Fruit fly (Drosophila melanogaster) whole organism, embryonic: Measurements from ENCODE around the gene CG13408.
A peak's percentile ranks its signal among the peaks of the same experiment; 100 is the strongest.

Experiments
- Antp ChIP-seq: fragments of 200-800 bp; sonication (Bioruptor generic); optimal IDR thresholded peaks from 3 replicates; lab custom pipeline; 2016; ENCODE audit warnings: missing biosample characterization, missing genetic modification characterization
- Asciz ChIP-seq: fragments of 200-800 bp; sonication (Bioruptor generic); optimal IDR thresholded peaks from 2 replicates; lab custom pipeline; 2017; ENCODE audit warnings: missing biosample characterization, mild to moderate bottlenecking, missing genetic modification characterization, missing genetic modification reagents
- B-H1 ChIP-seq: fragments of 200-800 bp; sonication (Bioruptor generic); IDR thresholded peaks from 3 replicates; pipeline ENCODE4 v1.3.6; 2022; ENCODE audit warnings: missing biosample characterization, missing genetic modification characterization
- CG10431 ChIP-seq: fragments of 200-800 bp; sonication (Bioruptor generic); optimal IDR thresholded peaks from 3 replicates; lab custom pipeline; 2018; ENCODE audit warnings: missing biosample characterization, mild to moderate bottlenecking, missing genetic modification characterization
- CG12155 ChIP-seq: fragments of 200-800 bp; sonication (Bioruptor generic); optimal IDR thresholded peaks from 3 replicates; lab custom pipeline; 2016; ENCODE audit warnings: missing biosample characterization, missing genetic modification characterization
- CG13287 ChIP-seq: fragments of 200-800 bp; sonication (Bioruptor generic); IDR thresholded peaks from 2 replicates; pipeline ENCODE4 v1.3.6; 2022; ENCODE audit warnings: missing biosample characterization, missing genetic modification characterization; ENCODE audit not compliant: partially characterized antibody
- CG14710 ChIP-seq: fragments of 200-800 bp; sonication (Bioruptor generic); optimal IDR thresholded peaks from 3 replicates; lab custom pipeline; 2019; ENCODE audit warnings: missing biosample characterization, mild to moderate bottlenecking, missing genetic modification characterization, moderate library complexity
- CG15073 ChIP-seq: fragments of 200-800 bp; sonication (Bioruptor generic); optimal IDR thresholded peaks from 2 replicates; lab custom pipeline; 2016; ENCODE audit warnings: missing biosample characterization, missing genetic modification characterization
- CG1647 ChIP-seq: fragments of 200-800 bp; sonication (Bioruptor generic); optimal IDR thresholded peaks from 3 replicates; lab custom pipeline; 2016; ENCODE audit warnings: missing biosample characterization, missing genetic modification characterization
- CG17359 ChIP-seq: fragments of 200-800 bp; sonication (Bioruptor generic); optimal IDR thresholded peaks from 3 replicates; lab custom pipeline; 2018; ENCODE audit warnings: missing biosample characterization, mild to moderate bottlenecking, missing genetic modification characterization, moderate library complexity
- CG17829 ChIP-seq: fragments of 200-800 bp; optimal IDR thresholded peaks from 2 replicates; lab custom pipeline; 2019; ENCODE audit warnings: missing biosample characterization, mild to moderate bottlenecking, missing genetic modification characterization, moderate library complexity
- CG2129 ChIP-seq: fragments of 200-800 bp; sonication (Bioruptor generic); IDR thresholded peaks from 2 replicates; pipeline ENCODE4 v1.3.6; 2022; ENCODE audit warnings: missing biosample characterization, missing genetic modification characterization; ENCODE audit not compliant: partially characterized antibody
- CG2199 ChIP-seq: fragments of 200-800 bp; sonication (Bioruptor generic); IDR thresholded peaks from 3 replicates; pipeline ENCODE4 v1.3.6; 2022; ENCODE audit warnings: missing biosample characterization, missing genetic modification characterization
- CG31441 ChIP-seq: fragments of 200-800 bp; sonication (Bioruptor generic); IDR thresholded peaks from 2 replicates; pipeline ENCODE4 v1.3.6; 2022; ENCODE audit warnings: missing biosample characterization, missing genetic modification characterization
- CG3163 ChIP-seq: fragments of 200-800 bp; sonication (Bioruptor generic); optimal IDR thresholded peaks from 3 replicates; lab custom pipeline; 2016; ENCODE audit warnings: missing biosample characterization, missing genetic modification characterization
- CG4707 ChIP-seq: fragments of 200-800 bp; sonication (Bioruptor generic); optimal IDR thresholded peaks from 2 replicates; lab custom pipeline; 2018; ENCODE audit warnings: missing biosample characterization, mild to moderate bottlenecking, missing genetic modification characterization, moderate library complexity
- CG5953 ChIP-seq: fragments of 200-800 bp; sonication (Bioruptor generic); IDR thresholded peaks from 2 replicates; pipeline ENCODE4 v1.3.6; 2022; ENCODE audit warnings: missing biosample characterization, missing genetic modification characterization
- CG8359 ChIP-seq: fragments of 200-800 bp; sonication (Bioruptor generic); optimal IDR thresholded peaks from 2 replicates; lab custom pipeline; 2017; ENCODE audit warnings: missing biosample characterization, mild to moderate bottlenecking, missing genetic modification characterization, borderline replicate concordance
- CrebB ChIP-seq: fragments of 200-800 bp; sonication (Bioruptor generic); optimal IDR thresholded peaks from 3 replicates; lab custom pipeline; 2018; ENCODE audit warnings: missing biosample characterization, mild to moderate bottlenecking, missing genetic modification characterization
- Dip3 ChIP-seq: fragments of 200-800 bp; sonication (Bioruptor generic); optimal IDR thresholded peaks from 3 replicates; lab custom pipeline; 2016; ENCODE audit warnings: missing biosample characterization, missing genetic modification characterization
- Dref ChIP-seq: fragments of 200-800 bp; sonication (Bioruptor generic); IDR thresholded peaks from 2 replicates; pipeline ENCODE4 v1.3.6; 2022; ENCODE audit warnings: missing biosample characterization, missing genetic modification characterization
- E2f2 ChIP-seq: fragments of 200-800 bp; sonication (Bioruptor generic); IDR thresholded peaks from 2 replicates; pipeline ENCODE4 v1.3.6; 2022; ENCODE audit warnings: missing biosample characterization, missing genetic modification characterization
- Fer2 ChIP-seq: fragments of 200-800 bp; sonication (Bioruptor generic); optimal IDR thresholded peaks from 2 replicates; lab custom pipeline; 2018; ENCODE audit warnings: missing biosample characterization, mild to moderate bottlenecking, missing genetic modification characterization, moderate library complexity
- H15 ChIP-seq: fragments of 200-800 bp; sonication (Bioruptor generic); IDR thresholded peaks from 3 replicates; pipeline ENCODE4 v1.3.6; 2022; ENCODE audit warnings: missing biosample characterization, missing genetic modification characterization
- HLH3B ChIP-seq: fragments of 200-800 bp; sonication (Bioruptor generic); IDR thresholded peaks from 2 replicates; pipeline ENCODE4 v1.3.6; 2022; ENCODE audit warnings: missing biosample characterization, missing genetic modification characterization
- MTF-1 ChIP-seq: fragments of 200-800 bp; sonication (Bioruptor generic); optimal IDR thresholded peaks from 2 replicates; lab custom pipeline; 2018; ENCODE audit warnings: missing biosample characterization, mild to moderate bottlenecking, missing genetic modification characterization, borderline replicate concordance
- Sry-β ChIP-seq: fragments of 200-800 bp; sonication (Bioruptor generic); optimal IDR thresholded peaks from 2 replicates; lab custom pipeline; 2018; ENCODE audit warnings: missing biosample characterization, mild to moderate bottlenecking, missing genetic modification characterization, moderate library complexity
- Xbp1 ChIP-seq: fragments of 200-800 bp; sonication (Bioruptor generic); optimal IDR thresholded peaks from 3 replicates; lab custom pipeline; 2016; ENCODE audit warnings: missing biosample characterization, mild to moderate bottlenecking, missing genetic modification characterization
- ab ChIP-seq: fragments of 200-800 bp; sonication (Bioruptor generic); optimal IDR thresholded peaks from 2 replicates; lab custom pipeline; 2016; ENCODE audit warnings: missing biosample characterization, missing genetic modification characterization
- ato ChIP-seq: fragments of 200-800 bp; sonication (Bioruptor generic); IDR thresholded peaks from 2 replicates; pipeline ENCODE4 v1.3.6; 2022; ENCODE audit warnings: missing biosample characterization, missing genetic modification characterization; ENCODE audit not compliant: partially characterized antibody
- bab2 ChIP-seq: fragments of 200-800 bp; sonication (Bioruptor generic); optimal IDR thresholded peaks from 2 replicates; lab custom pipeline; 2016; ENCODE audit warnings: missing biosample characterization, missing genetic modification characterization
- chinmo ChIP-seq: fragments of 200-800 bp; sonication (Bioruptor generic); IDR thresholded peaks from 4 replicates; pipeline ENCODE4 v1.3.6; 2022; ENCODE audit warnings: missing biosample characterization, missing genetic modification characterization; ENCODE audit not compliant: partially characterized antibody
- dimm ChIP-seq: fragments of 200-800 bp; sonication (Bioruptor generic); IDR thresholded peaks from 2 replicates; pipeline ENCODE4 v1.3.6; 2022; ENCODE audit warnings: missing biosample characterization, missing genetic modification characterization
- ems ChIP-seq: fragments of 200-800 bp; sonication (Bioruptor generic); optimal IDR thresholded peaks from 3 replicates; lab custom pipeline; 2016; ENCODE audit warnings: missing biosample characterization, missing genetic modification characterization
- fd3F ChIP-seq: fragments of 200-800 bp; sonication (Bioruptor generic); optimal IDR thresholded peaks from 2 replicates; lab custom pipeline; 2018; ENCODE audit warnings: missing biosample characterization, mild to moderate bottlenecking, missing genetic modification characterization, moderate library complexity
- gce ChIP-seq: fragments of 200-800 bp; sonication (Bioruptor generic); IDR thresholded peaks from 3 replicates; pipeline ENCODE4 v1.3.6; 2022; ENCODE audit warnings: missing biosample characterization, missing genetic modification characterization
- gro ChIP-seq: fragments of 200-800 bp; sonication (Bioruptor generic); optimal IDR thresholded peaks from 2 replicates; lab custom pipeline; 2016; ENCODE audit warnings: missing biosample characterization, missing genetic modification characterization
- gt ChIP-seq: fragments of 200-800 bp; sonication (Bioruptor generic); IDR thresholded peaks from 2 replicates; pipeline ENCODE4 v1.3.6; 2022; ENCODE audit warnings: missing biosample characterization, missing genetic modification characterization
- klu ChIP-seq: fragments of 200-800 bp; sonication (Bioruptor generic); IDR thresholded peaks from 2 replicates; pipeline ENCODE4 v1.3.6; 2022; ENCODE audit warnings: missing biosample characterization, missing genetic modification characterization
- lmd ChIP-seq: fragments of 200-800 bp; sonication (Bioruptor generic); IDR thresholded peaks from 2 replicates; pipeline ENCODE4 v1.3.6; 2022; ENCODE audit warnings: missing biosample characterization, missing genetic modification characterization
- oc ChIP-seq: fragments of 200-800 bp; sonication (Bioruptor generic); optimal IDR thresholded peaks from 2 replicates; lab custom pipeline; 2018; ENCODE audit warnings: missing biosample characterization, mild to moderate bottlenecking, missing genetic modification characterization, moderate library complexity
- pho ChIP-seq: fragments of 200-800 bp; sonication (Bioruptor generic); optimal IDR thresholded peaks from 2 replicates; lab custom pipeline; 2016; ENCODE audit warnings: missing biosample characterization, missing genetic modification characterization
- schlank ChIP-seq: fragments of 200-800 bp; sonication (Bioruptor generic); optimal IDR thresholded peaks from 2 replicates; lab custom pipeline; 2018; ENCODE audit warnings: missing biosample characterization, mild to moderate bottlenecking, missing genetic modification characterization
- sens ChIP-seq: fragments of 200-800 bp; sonication (Bioruptor generic); peaks from one replicate; lab custom pipeline; 2016; ENCODE audit warnings: missing biosample characterization, missing genetic modification characterization
- seq ChIP-seq: fragments of 200-800 bp; sonication (Bioruptor generic); IDR thresholded peaks from 2 replicates; pipeline ENCODE4 v1.3.6; 2022; ENCODE audit warnings: missing biosample characterization, missing genetic modification characterization
- slp2 ChIP-seq: fragments of 200-800 bp; sonication (Bioruptor generic); optimal IDR thresholded peaks from 2 replicates; lab custom pipeline; 2016; ENCODE audit warnings: missing biosample characterization, missing genetic modification characterization
- so ChIP-seq: fragments of 200-800 bp; sonication (Bioruptor generic); IDR thresholded peaks from 3 replicates; pipeline ENCODE4 v1.3.6; 2022; ENCODE audit warnings: missing biosample characterization, missing genetic modification characterization
- sob ChIP-seq: fragments of 200-800 bp; sonication (Bioruptor generic); IDR thresholded peaks from 2 replicates; pipeline ENCODE4 v1.3.6; 2022; ENCODE audit warnings: missing biosample characterization, missing genetic modification characterization
- sug ChIP-seq: fragments of 200-800 bp; optimal IDR thresholded peaks from 2 replicates; lab custom pipeline; 2019; ENCODE audit warnings: missing biosample characterization, mild to moderate bottlenecking, missing genetic modification characterization, moderate library complexity
- tx ChIP-seq: fragments of 200-800 bp; sonication (Bioruptor generic); optimal IDR thresholded peaks from 2 replicates; lab custom pipeline; 2016; ENCODE audit warnings: missing biosample characterization, missing genetic modification characterization
- vvl ChIP-seq: fragments of 200-800 bp; sonication (Bioruptor generic); IDR thresholded peaks from 2 replicates; pipeline ENCODE4 v1.3.6; 2022; ENCODE audit warnings: missing biosample characterization, missing genetic modification characterization

The CG13408 gene

dm6 chr3R:22041625-22042282 is 38.4 kb upstream of the CG13408 start, which contains the start of gene how (continued):
- TF ChIP-seq CG2199 (GFP tag; lab: Robert Waterston, UW), result no peak
- TF ChIP-seq CG31441 (GFP tag; lab: Robert Waterston, UW), result no peak; the same call in 1 of the 2 replicates
- TF ChIP-seq klu (GFP tag; lab: Robert Waterston, UW), result no peak
- TF ChIP-seq CG10431 (GFP tag; lab: Kevin White, UChicago), result peak; percentile 36
- TF ChIP-seq ato (GFP tag; lab: Robert Waterston, UW), result no peak
- no peak for TF ChIP-seq sob (GFP tag; lab: Robert Waterston, UW)
- TF ChIP-seq CG14710, result peak; percentile 65
- no peak for TF ChIP-seq CG15073 (GFP tag; lab: Kevin White, UChicago)
- peak; percentile 34 for TF ChIP-seq CG17829 (tag; lab: Kevin White, UChicago)
- no peak for TF ChIP-seq seq
- TF ChIP-seq Dip3 (GFP tag; lab: Kevin White, UChicago), result no peak
- peak; percentile 95 for TF ChIP-seq E2f2 (GFP tag; lab: Robert Waterston, UW)
- TF ChIP-seq fd3F, result no peak
- TF ChIP-seq Antp, result peak; percentile 23
- TF ChIP-seq HLH3B (GFP tag; lab: Robert Waterston, UW), result no peak
- no peak for TF ChIP-seq gt (GFP tag; lab: Robert Waterston, UW)
- TF ChIP-seq pho, result peak; percentile 27
- TF ChIP-seq Asciz (GFP tag; lab: Kevin White, UChicago), result peak; percentile 9
- TF ChIP-seq lmd (GFP tag; lab: Robert Waterston, UW), result 0 out of 2 replicates have a peak, but pooled peaks have one; percentile 22
- TF ChIP-seq ems (GFP tag; lab: Kevin White, UChicago), result no peak
- TF ChIP-seq tx (GFP tag; lab: Kevin White, UChicago), result peak; percentile 96
- no peak for TF ChIP-seq CG8359 (GFP tag; lab: Kevin White, UChicago)
- no peak for TF ChIP-seq chinmo
- no peak for TF ChIP-seq dimm
- no peak for TF ChIP-seq CG4707 (GFP tag; lab: Kevin White, UChicago)
- no peak for TF ChIP-seq CG1647 (GFP tag; lab: Kevin White, UChicago)
- peak; percentile 27 for TF ChIP-seq Xbp1 (GFP tag; lab: Kevin White, UChicago)
- peak; percentile 21 for TF ChIP-seq oc
- peak; percentile 83 for TF ChIP-seq sens (GFP tag; lab: Kevin White, UChicago)
- TF ChIP-seq CG3163 (GFP tag; lab: Kevin White, UChicago), result peak; percentile 91
- TF ChIP-seq CG17359, result no peak
- peak; percentile 48; the same call in 1 of the 3 replicates for TF ChIP-seq so (GFP tag; lab: Robert Waterston, UW)
- TF ChIP-seq CG12155 (GFP tag; lab: Kevin White, UChicago), result no peak
- 0 out of 3 replicates have a peak, but pooled peaks have one; percentile 26 for TF ChIP-seq H15
- no peak for TF ChIP-seq CrebB (tag; lab: Kevin White, UChicago)
- TF ChIP-seq bab2 (GFP tag; lab: Kevin White, UChicago), result no peak
- TF ChIP-seq slp2, result peak; percentile 27
- peak; percentile 79 for TF ChIP-seq Sry-β
- TF ChIP-seq Dref, result no peak
- TF ChIP-seq sug (tag; lab: Kevin White, UChicago), result peak; percentile 27
- TF ChIP-seq B-H1, result no peak
- TF ChIP-seq ab, result no peak
- no peak for TF ChIP-seq Fer2
- TF ChIP-seq MTF-1 (GFP tag; lab: Kevin White, UChicago), result peak; percentile 91
- no peak for TF ChIP-seq CG5953 (GFP tag; lab: Robert Waterston, UW)
- TF ChIP-seq CG13287 (GFP tag; lab: Robert Waterston, UW), result peak; percentile 41; the same call in 1 of the 2 replicates
- TF ChIP-seq schlank (tag; lab: Kevin White, UChicago), result no peak
- TF ChIP-seq CG2129 (GFP tag; lab: Robert Waterston, UW), result no peak
- TF ChIP-seq gro (GFP tag; lab: Kevin White, UChicago), result no peak
- TF ChIP-seq gce (GFP tag; lab: Robert Waterston, UW), result no peak
- TF ChIP-seq vvl (GFP tag; lab: Robert Waterston, UW), result no peak
